Worm (Caenorhabditis elegans) whole organism, L4/young adult: Measurements from ENCODE around the gene Y47A7.2.

Experiments
- W03F9.2 ChIP-seq: fragments of 150-350 bp; optimal IDR thresholded peaks from 2 replicates; lab custom pipeline; 2014; ENCODE audit warnings: missing biosample characterization, missing genetic modification characterization
- dao-5 ChIP-seq: sonication (generic microtip); optimal IDR thresholded peaks from 2 replicates; lab custom pipeline; 2016; ENCODE audit warnings: missing genotype, missing genetic modification characterization, moderate library complexity, missing compliant biosample characterization
- him-1 ChIP-seq: sonication (generic microtip); optimal IDR thresholded peaks from 2 replicates; lab custom pipeline; 2016; ENCODE audit warnings: missing genotype, missing genetic modification reagents, missing genetic modification characterization, missing compliant biosample characterization

DNA sequence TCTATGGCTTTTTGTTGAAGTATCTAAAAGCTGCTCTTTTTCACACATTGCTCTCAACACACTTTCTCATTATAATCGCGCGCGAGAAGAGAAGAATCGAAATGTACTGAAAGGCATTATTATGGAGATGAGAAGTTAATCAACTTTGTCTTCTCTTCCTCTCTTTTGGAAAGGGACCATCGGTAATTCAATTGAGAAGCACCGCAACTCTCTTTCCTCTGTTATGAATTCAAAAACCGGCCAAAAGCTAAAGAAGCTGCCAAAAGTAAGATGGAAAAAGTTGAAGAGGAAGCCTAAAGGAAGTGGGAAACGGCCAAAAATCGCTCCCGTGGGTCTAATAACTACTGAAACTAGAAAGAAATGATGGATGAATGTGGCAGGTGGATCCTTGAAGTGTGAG lies 2.0 kb upstream of the Y47A7.2 start:
- TF ChIP-seq him-1 (tag; lab: Kevin White, UChicago) (no peak), dao-5 (tag; lab: Kevin White, UChicago) (no peak), W03F9.2 (no peak)
